Fruit fly (Drosophila melanogaster) whole organism, embryonic: ENCODE results near the gene Eig71Eg.

Source experiments
- Asciz ChIP-seq: fragments of 200-800 bp; sonication (Bioruptor generic); optimal IDR thresholded peaks from 2 replicates; lab custom pipeline; 2017; ENCODE audit warnings: missing biosample characterization, mild to moderate bottlenecking, missing genetic modification characterization, missing genetic modification reagents
- B-H2 ChIP-seq: fragments of 200-800 bp; sonication (Bioruptor generic); optimal IDR thresholded peaks from 2 replicates; lab custom pipeline; 2018; ENCODE audit warnings: missing biosample characterization, mild to moderate bottlenecking, missing genetic modification characterization
- CG10147 ChIP-seq: fragments of 200-800 bp; sonication (Bioruptor generic); optimal IDR thresholded peaks from 2 replicates; lab custom pipeline; 2019; ENCODE audit warnings: missing biosample characterization, mild to moderate bottlenecking, missing genetic modification characterization, moderate library complexity
- CG10366 ChIP-seq: fragments of 200-800 bp; sonication (Bioruptor generic); IDR thresholded peaks from 2 replicates; pipeline ENCODE4 v1.3.6; 2022; ENCODE audit warnings: missing biosample characterization, missing genetic modification characterization
- CG10565 ChIP-seq: fragments of 200-800 bp; sonication (Bioruptor generic); optimal IDR thresholded peaks from 3 replicates; lab custom pipeline; 2016; ENCODE audit warnings: missing biosample characterization, mild to moderate bottlenecking, missing genetic modification characterization
- CG11456 ChIP-seq: fragments of 200-800 bp; sonication (Bioruptor generic); IDR thresholded peaks from 3 replicates; pipeline ENCODE4 v1.3.6; 2022; ENCODE audit warnings: missing biosample characterization, missing genetic modification characterization
- CG11504 ChIP-seq: fragments of 200-800 bp; sonication (Bioruptor generic); optimal IDR thresholded peaks from 3 replicates; lab custom pipeline; 2019; ENCODE audit warnings: missing biosample characterization, mild to moderate bottlenecking, missing genetic modification characterization, moderate library complexity
- CG12104 ChIP-seq: fragments of 200-800 bp; sonication (Bioruptor generic); optimal IDR thresholded peaks from 3 replicates; lab custom pipeline; 2016; ENCODE audit warnings: missing biosample characterization, missing genetic modification characterization
- CG16815 ChIP-seq: fragments of 200-800 bp; sonication (Bioruptor generic); optimal IDR thresholded peaks from 3 replicates; lab custom pipeline; 2017; ENCODE audit warnings: missing biosample characterization, mild to moderate bottlenecking, missing genetic modification characterization
- CG2712 ChIP-seq: fragments of 200-800 bp; optimal IDR thresholded peaks from 3 replicates; lab custom pipeline; 2019; ENCODE audit warnings: missing biosample characterization, mild to moderate bottlenecking, missing genetic modification characterization, moderate library complexity
- CG6765 ChIP-seq: fragments of 200-800 bp; sonication (Bioruptor generic); optimal IDR thresholded peaks from 3 replicates; lab custom pipeline; 2017; ENCODE audit warnings: missing biosample characterization, mild to moderate bottlenecking, missing genetic modification characterization
- CG7786 ChIP-seq: fragments of 200-800 bp; sonication (Bioruptor generic); optimal IDR thresholded peaks from 2 replicates; lab custom pipeline; 2016; ENCODE audit warnings: missing biosample characterization, missing genetic modification characterization
- CG7839 ChIP-seq: fragments of 200-800 bp; sonication (Bioruptor generic); optimal IDR thresholded peaks from 3 replicates; lab custom pipeline; 2018; ENCODE audit warnings: missing biosample characterization, mild to moderate bottlenecking, missing genetic modification characterization, moderate library complexity
- CG8924 ChIP-seq: fragments of 200-800 bp; optimal IDR thresholded peaks from 3 replicates; lab custom pipeline; 2019; ENCODE audit warnings: missing biosample characterization, mild to moderate bottlenecking, missing genetic modification characterization, moderate library complexity
- Chrac-16 ChIP-seq: fragments of 200-800 bp; sonication (Bioruptor generic); optimal IDR thresholded peaks from 3 replicates; lab custom pipeline; 2016; ENCODE audit warnings: missing biosample characterization, missing genetic modification characterization
- CkIIα-i1 ChIP-seq: fragments of 200-800 bp; sonication (Bioruptor generic); IDR thresholded peaks from 2 replicates; pipeline ENCODE4 v1.3.6; 2022; ENCODE audit warnings: missing biosample characterization, missing genetic modification characterization
- CoRest ChIP-seq: fragments of 200-800 bp; sonication (Bioruptor generic); optimal IDR thresholded peaks from 3 replicates; lab custom pipeline; 2018; ENCODE audit warnings: missing biosample characterization, mild to moderate bottlenecking, missing genetic modification characterization, moderate library complexity
- Hr78 ChIP-seq, 2 experiments: fragments of 200-800 bp in 1 of 2; fragments of >200 bp in 1 of 2; sonication (Bioruptor generic) in 1 of 2; optimal IDR thresholded peaks; 2 replicates each; lab custom pipeline; 2017 to 2019; ENCODE audit warnings: missing biosample characterization in 2 of 2, missing genetic modification characterization in 2 of 2, mild to moderate bottlenecking in 1 of 2, moderate library complexity in 1 of 2
- Nf-YC ChIP-seq: fragments of 200-800 bp; optimal IDR thresholded peaks from 3 replicates; lab custom pipeline; 2019; ENCODE audit warnings: missing biosample characterization, mild to moderate bottlenecking, missing genetic modification characterization, moderate library complexity
- Opbp ChIP-seq: fragments of 200-800 bp; sonication (Bioruptor generic); IDR thresholded peaks from 3 replicates; pipeline ENCODE4 v1.3.6; 2022; ENCODE audit warnings: missing biosample characterization, missing genetic modification characterization; ENCODE audit not compliant: partially characterized antibody
- Ptx1 ChIP-seq: fragments of 200-800 bp; sonication (Bioruptor generic); IDR thresholded peaks from 2 replicates; pipeline ENCODE4 v1.3.6; 2022; ENCODE audit warnings: missing biosample characterization, missing genetic modification characterization
- Scr ChIP-seq: fragments of 200-800 bp; sonication (Bioruptor generic); IDR thresholded peaks from 2 replicates; pipeline ENCODE4 v1.3.6; 2022; ENCODE audit warnings: missing biosample characterization, missing genetic modification characterization; ENCODE audit not compliant: partially characterized antibody
- Sry-δ ChIP-seq: fragments of 200-800 bp; sonication (Bioruptor generic); optimal IDR thresholded peaks from 2 replicates; lab custom pipeline; 2016; ENCODE audit warnings: missing biosample characterization, missing genetic modification characterization
- Taf1 ChIP-seq: fragments of 200-800 bp; sonication (Bioruptor generic); IDR thresholded peaks from 2 replicates; pipeline ENCODE4 v1.3.6; 2022; ENCODE audit warnings: missing biosample characterization, missing genetic modification characterization
- Vsx1 ChIP-seq: fragments of 200-800 bp; sonication (Bioruptor generic); optimal IDR thresholded peaks from 2 replicates; lab custom pipeline; 2017; ENCODE audit warnings: missing biosample characterization, mild to moderate bottlenecking, missing genetic modification characterization, missing genetic modification reagents
- ab ChIP-seq: fragments of 200-800 bp; sonication (Bioruptor generic); optimal IDR thresholded peaks from 2 replicates; lab custom pipeline; 2016; ENCODE audit warnings: missing biosample characterization, missing genetic modification characterization
- br ChIP-seq: fragments of >200 bp; optimal IDR thresholded peaks from 2 replicates; lab custom pipeline; 2017
- cas ChIP-seq: fragments of 200-800 bp; sonication (Bioruptor generic); IDR thresholded peaks from 2 replicates; pipeline ENCODE4 v1.3.6; 2022; ENCODE audit warnings: missing biosample characterization, missing genetic modification characterization
- cato ChIP-seq: fragments of 200-800 bp; sonication (Bioruptor generic); optimal IDR thresholded peaks from 2 replicates; lab custom pipeline; 2016; ENCODE audit warnings: missing biosample characterization, missing genetic modification characterization, borderline replicate concordance
- crol ChIP-seq: fragments of 200-800 bp; sonication (Bioruptor generic); IDR thresholded peaks from 2 replicates; pipeline ENCODE4 v1.3.6; 2022; ENCODE audit warnings: missing biosample characterization, missing genetic modification characterization
- dmrt99B ChIP-seq: fragments of 200-800 bp; sonication (Bioruptor generic); optimal IDR thresholded peaks from 2 replicates; lab custom pipeline; 2018; ENCODE audit warnings: missing biosample characterization, mild to moderate bottlenecking, missing genetic modification characterization, moderate library complexity
- gem ChIP-seq: fragments of 200-800 bp; sonication (Bioruptor generic); optimal IDR thresholded peaks from 2 replicates; lab custom pipeline; 2019; ENCODE audit warnings: missing biosample characterization, mild to moderate bottlenecking, missing genetic modification characterization, moderate library complexity
- grn ChIP-seq: fragments of 200-800 bp; sonication (Bioruptor generic); optimal IDR thresholded peaks from 3 replicates; lab custom pipeline; 2017; ENCODE audit warnings: missing biosample characterization, missing genetic modification characterization
- gsb ChIP-seq: fragments of 200-800 bp; sonication (Bioruptor generic); IDR thresholded peaks from 2 replicates; pipeline ENCODE4 v1.3.6; 2022; ENCODE audit warnings: missing biosample characterization, missing genetic modification characterization
- her ChIP-seq: fragments of 200-800 bp; sonication (Bioruptor generic); optimal IDR thresholded peaks from 2 replicates; lab custom pipeline; 2016; ENCODE audit warnings: missing biosample characterization, missing genetic modification characterization
- hth ChIP-seq: fragments of >200 bp; optimal IDR thresholded peaks from 2 replicates; lab custom pipeline; 2017; ENCODE audit warnings: inconsistent platforms
- insv ChIP-seq, 2 experiments: fragments of 200-800 bp; sonication (Bioruptor generic); optimal IDR thresholded peaks; 3 replicates each; lab custom pipeline; 2016 to 2018; ENCODE audit warnings: missing biosample characterization in 2 of 2, missing genetic modification characterization in 2 of 2
- lab ChIP-seq: fragments of 200-800 bp; sonication (Bioruptor generic); optimal IDR thresholded peaks from 3 replicates; lab custom pipeline; 2017; ENCODE audit warnings: missing biosample characterization, missing genetic modification characterization, mild to moderate bottlenecking, moderate library complexity, missing genetic modification reagents
- mirr ChIP-seq: fragments of 200-800 bp; sonication (Bioruptor generic); optimal IDR thresholded peaks from 3 replicates; lab custom pipeline; 2018; ENCODE audit warnings: missing biosample characterization, mild to moderate bottlenecking, missing genetic modification characterization
- org-1 ChIP-seq: fragments of 200-800 bp; sonication (Bioruptor generic); optimal IDR thresholded peaks from 2 replicates; lab custom pipeline; 2017; ENCODE audit warnings: missing biosample characterization, missing genetic modification characterization
- p53 ChIP-seq: fragments of 200-800 bp; sonication (Bioruptor generic); optimal IDR thresholded peaks from 2 replicates; lab custom pipeline; 2016; ENCODE audit warnings: missing biosample characterization, missing genetic modification characterization
- pb ChIP-seq: fragments of 200-800 bp; sonication (Bioruptor generic); optimal IDR thresholded peaks from 3 replicates; lab custom pipeline; 2016; ENCODE audit warnings: missing biosample characterization, missing genetic modification characterization
- prd ChIP-seq, 3 experiments: fragments of >200 bp in 2 of 3; fragments of 200-800 bp in 1 of 3; sonication (Bioruptor generic) in 1 of 3; optimal IDR thresholded peaks in 2 of 3; IDR thresholded peaks in 1 of 3; 2 replicates in 2 of 3; 3 replicates in 1 of 3; pipeline versions ENCODE4 v1.3.6 to Lab custom; 2017 to 2022; ENCODE audit warnings: missing biosample characterization in 1 of 3, missing genetic modification characterization in 1 of 3
- rib ChIP-seq: fragments of 200-800 bp; sonication (Bioruptor generic); IDR thresholded peaks from 2 replicates; pipeline ENCODE4 v1.3.6; 2022; ENCODE audit warnings: missing biosample characterization, missing genetic modification characterization
- row ChIP-seq: fragments of 200-800 bp; sonication (Bioruptor generic); IDR thresholded peaks from 3 replicates; pipeline ENCODE4 v1.3.6; 2022; ENCODE audit warnings: missing biosample characterization, missing genetic modification characterization
- sima ChIP-seq: fragments of 200-800 bp; sonication (Bioruptor generic); optimal IDR thresholded peaks from 2 replicates; lab custom pipeline; 2016; ENCODE audit warnings: missing biosample characterization, missing genetic modification characterization
- sna ChIP-seq: fragments of 200-800 bp; sonication (Bioruptor generic); IDR thresholded peaks from 2 replicates; pipeline ENCODE4 v1.3.6; 2022; ENCODE audit warnings: missing biosample characterization, missing genetic modification characterization; ENCODE audit not compliant: partially characterized antibody
- toy ChIP-seq: fragments of 200-800 bp; sonication (Bioruptor generic); IDR thresholded peaks from 2 replicates; pipeline ENCODE4 v1.3.6; 2022; ENCODE audit warnings: missing biosample characterization, missing genetic modification characterization
- unpg ChIP-seq: fragments of 200-800 bp; sonication (Bioruptor generic); optimal IDR thresholded peaks from 3 replicates; lab custom pipeline; 2018; ENCODE audit warnings: missing biosample characterization, mild to moderate bottlenecking, missing genetic modification characterization, moderate library complexity

Eig71Eg gene

DNA sequence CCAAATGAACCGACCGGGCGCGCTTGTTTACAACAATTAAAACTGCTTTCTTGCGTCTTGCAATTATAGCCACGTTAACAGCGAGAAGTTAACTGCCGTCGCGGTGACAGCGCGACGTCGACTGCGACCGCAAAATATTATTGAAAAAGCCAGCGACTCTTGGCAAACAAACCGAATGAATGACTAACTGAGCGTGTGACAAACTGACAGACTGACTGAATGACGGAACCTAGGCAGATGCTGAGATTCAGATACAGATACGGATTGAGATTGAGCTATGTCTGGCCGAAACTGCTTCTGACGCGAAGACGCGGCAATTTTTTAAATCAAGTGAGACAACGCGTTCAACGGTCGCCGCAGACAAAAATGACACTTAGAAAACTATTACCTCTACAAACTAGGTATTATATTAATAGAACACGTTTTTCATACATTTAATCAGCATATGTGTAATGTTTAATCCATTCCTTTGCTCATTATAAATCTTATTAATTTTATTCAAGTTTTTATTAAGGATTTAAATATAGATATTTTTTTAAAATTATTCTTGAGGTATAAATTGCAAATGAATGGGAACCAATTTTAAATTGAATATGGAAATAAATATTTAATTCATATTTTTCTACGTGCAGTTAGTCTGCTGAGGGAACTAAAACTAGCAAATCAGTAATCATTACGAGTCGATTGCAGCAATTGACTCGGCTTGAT lies 22.9 kb upstream of the Eig71Eg start (continued):
- TF ChIP-seq CG7839 (tag; lab: Kevin White, UChicago) (peak; percentile 15), sna (GFP tag; lab: Robert Waterston, UW) (no peak), CoRest (tag; lab: Kevin White, UChicago) (peak; percentile 2), org-1 (no peak), row (GFP tag; lab: Robert Waterston, UW) (no peak; the same call in 2 of the 3 replicates), CG8924 (tag; lab: Kevin White, UChicago) (peak; percentile 11), CG11504 (tag; lab: Kevin White, UChicago) (peak; percentile 46), toy (GFP tag; lab: Robert Waterston, UW) (no peak), Ptx1 (GFP tag; lab: Robert Waterston, UW) (no peak), her (GFP tag; lab: Kevin White, UChicago) (no peak), Nf-YC (tag; lab: Kevin White, UChicago) (peak; percentile 17)

DNA sequence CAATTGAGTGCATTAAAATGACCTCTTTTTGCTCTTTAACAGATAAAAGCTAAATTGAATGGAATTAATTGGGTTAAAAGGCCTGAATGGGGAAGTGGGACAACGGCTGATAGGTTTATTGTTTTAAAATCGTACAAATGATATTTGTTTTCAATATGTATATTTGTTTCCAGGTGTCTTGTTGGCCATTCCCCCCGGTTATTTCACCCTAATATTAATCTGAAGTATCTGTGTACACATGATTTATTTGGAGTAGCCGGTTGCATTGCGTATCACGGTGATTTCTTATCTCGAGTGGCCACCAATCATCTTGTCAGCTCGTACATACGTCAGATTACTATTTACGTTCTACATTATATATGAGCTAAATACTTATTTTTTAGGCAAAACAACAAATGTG lies 21.1 kb upstream of the Eig71Eg start:
- TF ChIP-seq mirr, result peak; percentile 39
- TF ChIP-seq gem (tag; lab: Kevin White, UChicago), result no peak
- no peak for TF ChIP-seq p53 (GFP tag; lab: Kevin White, UChicago)
- no peak for TF ChIP-seq ab (GFP tag; lab: Kevin White, UChicago)
- TF ChIP-seq dmrt99B, result no peak
- TF ChIP-seq grn, result peak; percentile 81
- TF ChIP-seq CG10565 (GFP tag; lab: Kevin White, UChicago), result no peak
- no peak for TF ChIP-seq Opbp (GFP tag; lab: Robert Waterston, UW)
- TF ChIP-seq pb (GFP tag; lab: Kevin White, UChicago), result no peak
- no peak for TF ChIP-seq Taf1 (GFP tag; lab: Robert Waterston, UW)
- TF ChIP-seq sima, result no peak
- no peak for TF ChIP-seq CG6765 (GFP tag; lab: Kevin White, UChicago)
- TF ChIP-seq gsb (GFP tag; lab: Robert Waterston, UW), result no peak
- no peak for TF ChIP-seq unpg (GFP tag; lab: Kevin White, UChicago)
- no peak for TF ChIP-seq CG10147
- TF ChIP-seq crol (GFP tag; lab: Robert Waterston, UW), result no peak
- no peak for TF ChIP-seq CG16815
- no peak for TF ChIP-seq cas (GFP tag; lab: Robert Waterston, UW)
- TF ChIP-seq prd (optimal IDR thresholded peaks at IDR 0.05; lab: Kevin White, UChicago), result no peak
- TF ChIP-seq prd (GFP tag; IDR thresholded peaks at IDR 0.05; lab: Robert Waterston, UW), result no peak
- TF ChIP-seq CG2712 (tag; lab: Kevin White, UChicago), result no peak
- peak; percentile 3 for TF ChIP-seq Asciz (GFP tag; lab: Kevin White, UChicago)
- TF ChIP-seq rib (GFP tag; lab: Robert Waterston, UW), result no peak
- no peak for TF ChIP-seq br
- TF ChIP-seq Vsx1 (GFP tag; lab: Kevin White, UChicago), result no peak
- TF ChIP-seq lab (GFP tag; lab: Kevin White, UChicago), result peak; percentile 29
- TF ChIP-seq Scr (GFP tag; lab: Robert Waterston, UW), result no peak
- TF ChIP-seq CkIIα-i1, result no peak
- no peak for TF ChIP-seq Chrac-16
- TF ChIP-seq CG12104 (GFP tag; lab: Kevin White, UChicago), result no peak
- TF ChIP-seq cato (GFP tag; lab: Kevin White, UChicago), result no peak
- TF ChIP-seq B-H2 (GFP tag; lab: Kevin White, UChicago), result no peak
- TF ChIP-seq Hr78 (GFP tag; optimal IDR thresholded peaks at IDR 0.05; lab: Kevin White, UChicago), result no peak
- no peak for TF ChIP-seq CG11456 (GFP tag; lab: Robert Waterston, UW)
- no peak for TF ChIP-seq CG10366 (GFP tag; lab: Robert Waterston, UW)
- TF ChIP-seq CG7786 (GFP tag; lab: Kevin White, UChicago), result no peak
- no peak for TF ChIP-seq insv (GFP tag; optimal IDR thresholded peaks at IDR 0.05; lab: Kevin White, UChicago)
- no peak for TF ChIP-seq hth (lab: Kevin White, UChicago)
- TF ChIP-seq Sry-δ (GFP tag; lab: Kevin White, UChicago), result no peak
